Fruit fly (Drosophila melanogaster) whole organism, pupa: ENCODE results near the gene lush.

Experiments used
- CG10348 ChIP-seq: fragments of 200-800 bp; sonication (Bioruptor generic); IDR thresholded peaks from 2 replicates; pipeline ENCODE4 v1.3.6; 2022; ENCODE audit warnings: missing biosample characterization, missing genetic modification characterization
- CG12605 ChIP-seq: fragments of 200-800 bp; sonication (Bioruptor generic); IDR thresholded peaks from 2 replicates; pipeline ENCODE4 v1.3.6; 2022; ENCODE audit warnings: missing biosample characterization, missing genetic modification characterization
- CG13204 ChIP-seq: fragments of 200-800 bp; sonication (Bioruptor generic); optimal IDR thresholded peaks from 2 replicates; lab custom pipeline; 2018; ENCODE audit warnings: missing biosample characterization, mild to moderate bottlenecking, missing genetic modification characterization, moderate library complexity
- CG14655 ChIP-seq: fragments of 200-800 bp; sonication (Bioruptor generic); optimal IDR thresholded peaks from 3 replicates; lab custom pipeline; 2017; ENCODE audit warnings: mild to moderate bottlenecking, missing biosample characterization, missing genetic modification reagents, missing genetic modification characterization
- CG15710 ChIP-seq: fragments of 200-800 bp; sonication (Bioruptor generic); optimal IDR thresholded peaks from 2 replicates; lab custom pipeline; 2018; ENCODE audit warnings: missing biosample characterization, mild to moderate bottlenecking, missing genetic modification characterization, moderate library complexity
- CG17806 ChIP-seq: fragments of 200-800 bp; sonication (Bioruptor generic); optimal IDR thresholded peaks from 2 replicates; lab custom pipeline; 2018; ENCODE audit warnings: missing biosample characterization, mild to moderate bottlenecking, missing genetic modification characterization, moderate library complexity
- CG32121 ChIP-seq: fragments of 200-800 bp; sonication (Bioruptor generic); IDR thresholded peaks from 2 replicates; pipeline ENCODE4 v1.3.6; 2022; ENCODE audit warnings: missing biosample characterization, missing genetic modification characterization
- CG34367 ChIP-seq: fragments of 200-800 bp; sonication (Bioruptor generic); optimal IDR thresholded peaks from 2 replicates; lab custom pipeline; 2018; ENCODE audit warnings: missing biosample characterization, mild to moderate bottlenecking, missing genetic modification characterization
- CG4496 ChIP-seq: fragments of 200-800 bp; sonication (Bioruptor generic); IDR thresholded peaks from 3 replicates; pipeline ENCODE4 v1.3.6; 2022; ENCODE audit warnings: missing biosample characterization, missing genetic modification characterization
- CG8159 ChIP-seq: fragments of 200-800 bp; sonication (Bioruptor generic); optimal IDR thresholded peaks from 3 replicates; lab custom pipeline; 2018; ENCODE audit warnings: missing biosample characterization, mild to moderate bottlenecking, missing genetic modification characterization, moderate library complexity
- CG8301 ChIP-seq: fragments of 200-800 bp; sonication (Bioruptor generic); optimal IDR thresholded peaks from 2 replicates; lab custom pipeline; 2018; ENCODE audit warnings: missing biosample characterization, mild to moderate bottlenecking, missing genetic modification characterization
- CG9948 ChIP-seq: fragments of 200-800 bp; sonication (Bioruptor generic); optimal IDR thresholded peaks from 2 replicates; lab custom pipeline; 2018; ENCODE audit warnings: missing biosample characterization, mild to moderate bottlenecking, missing genetic modification characterization, moderate library complexity
- D1 ChIP-seq: fragments of 200-800 bp; sonication (Bioruptor generic); optimal IDR thresholded peaks from 2 replicates; lab custom pipeline; 2018; ENCODE audit warnings: missing biosample characterization, mild to moderate bottlenecking, missing genetic modification characterization, moderate library complexity
- EcR ChIP-seq: fragments of 200-800 bp; sonication (Bioruptor generic); optimal IDR thresholded peaks from 3 replicates; lab custom pipeline; 2019; ENCODE audit warnings: missing biosample characterization, missing genetic modification characterization, mild to moderate bottlenecking, moderate library complexity, missing genetic modification reagents
- Ets98B ChIP-seq: fragments of 200-800 bp; sonication (Bioruptor generic); IDR thresholded peaks from 2 replicates; pipeline ENCODE4 v1.3.6; 2022; ENCODE audit warnings: missing biosample characterization, missing genetic modification characterization
- Pif1A ChIP-seq: fragments of 200-800 bp; sonication (Bioruptor generic); optimal IDR thresholded peaks from 3 replicates; lab custom pipeline; 2016; ENCODE audit warnings: missing biosample characterization, missing genetic modification characterization
- Pif1B ChIP-seq: fragments of 200-800 bp; sonication (Bioruptor generic); optimal IDR thresholded peaks from 3 replicates; lab custom pipeline; 2016; ENCODE audit warnings: missing biosample characterization, missing genetic modification characterization
- Snoo ChIP-seq: fragments of 200-800 bp; sonication (Bioruptor generic); optimal IDR thresholded peaks from 3 replicates; lab custom pipeline; 2017; ENCODE audit warnings: missing biosample characterization, mild to moderate bottlenecking, missing genetic modification characterization, inconsistent platforms
- fd96Ca ChIP-seq: fragments of 200-800 bp; sonication (Bioruptor generic); IDR thresholded peaks from 3 replicates; pipeline ENCODE4 v1.3.6; 2022; ENCODE audit warnings: missing biosample characterization, missing genetic modification characterization
- gl ChIP-seq: fragments of 200-800 bp; sonication (Bioruptor generic); optimal IDR thresholded peaks from 2 replicates; lab custom pipeline; 2018; ENCODE audit warnings: missing biosample characterization, mild to moderate bottlenecking, missing genetic modification characterization
- rn ChIP-seq: fragments of 200-800 bp; sonication (Bioruptor generic); IDR thresholded peaks from 2 replicates; pipeline ENCODE4 v1.3.6; 2022; ENCODE audit warnings: missing biosample characterization, missing genetic modification characterization

lush gene

DNA sequence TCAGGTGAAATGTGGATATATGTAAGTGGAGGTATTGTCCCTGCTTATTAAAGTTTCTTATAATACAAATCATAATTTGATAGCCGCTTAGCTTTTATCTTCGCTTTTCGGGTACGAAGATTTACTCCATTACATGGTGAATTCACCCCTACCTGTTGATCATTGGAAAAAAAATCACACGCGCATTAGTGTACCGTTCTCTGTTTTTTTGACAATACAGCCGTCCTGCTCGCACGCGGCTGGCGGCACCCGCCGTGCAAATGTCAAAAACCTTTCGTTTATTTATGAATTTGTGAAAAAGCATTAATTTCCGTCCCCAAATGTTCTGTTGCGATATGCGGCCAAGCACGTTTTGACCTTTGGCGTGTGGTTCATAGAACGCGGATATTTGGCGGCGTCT is 26.0 kb upstream of the lush start:
- no peak for TF ChIP-seq CG32121 (GFP tag; lab: Robert Waterston, UW)
- no peak for TF ChIP-seq CG34367
- no peak for TF ChIP-seq CG13204
- TF ChIP-seq CG12605 (GFP tag; lab: Robert Waterston, UW): no peak
- no peak for TF ChIP-seq rn
- TF ChIP-seq CG8301: no peak
- no peak for TF ChIP-seq Pif1A
- TF ChIP-seq fd96Ca: no peak
- no peak for TF ChIP-seq CG14655
- TF ChIP-seq CG4496 (GFP tag; lab: Robert Waterston, UW): no peak
- TF ChIP-seq CG9948 (tag; lab: Kevin White, UChicago): no peak
- no peak for TF ChIP-seq CG8159 (tag; lab: Kevin White, UChicago)
- TF ChIP-seq Snoo (tag; lab: Kevin White, UChicago): no peak
- no peak for TF ChIP-seq Ets98B (GFP tag; lab: Robert Waterston, UW)

DNA sequence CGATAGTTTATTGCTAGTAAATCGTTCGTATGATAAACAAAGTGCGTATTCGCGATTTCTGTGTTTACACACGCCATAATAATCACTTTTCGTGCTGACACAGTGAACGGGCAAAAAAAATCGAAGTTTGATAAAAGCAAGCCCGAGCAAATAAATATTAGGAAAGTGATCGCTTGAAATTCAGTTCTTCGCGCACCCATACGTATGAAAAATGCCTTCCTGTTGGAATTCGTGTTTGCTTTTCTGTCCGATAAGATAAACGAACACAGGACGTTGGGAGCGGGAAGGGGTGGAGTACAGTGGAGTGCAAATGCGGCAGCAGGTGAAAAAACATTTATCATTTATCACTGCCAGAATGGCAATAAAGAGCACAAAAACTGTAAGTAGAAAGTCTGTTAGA is 24.8 kb upstream of the lush start:
- TF ChIP-seq Snoo (tag; lab: Kevin White, UChicago): no peak
- no peak for TF ChIP-seq CG10348 (GFP tag; lab: Robert Waterston, UW)
- no peak for TF ChIP-seq CG15710
- no peak for TF ChIP-seq CG4496 (GFP tag; lab: Robert Waterston, UW)
- TF ChIP-seq EcR (GFP tag; lab: Kevin White, UChicago): no peak
- no peak for TF ChIP-seq fd96Ca
- TF ChIP-seq rn: no peak

DNA sequence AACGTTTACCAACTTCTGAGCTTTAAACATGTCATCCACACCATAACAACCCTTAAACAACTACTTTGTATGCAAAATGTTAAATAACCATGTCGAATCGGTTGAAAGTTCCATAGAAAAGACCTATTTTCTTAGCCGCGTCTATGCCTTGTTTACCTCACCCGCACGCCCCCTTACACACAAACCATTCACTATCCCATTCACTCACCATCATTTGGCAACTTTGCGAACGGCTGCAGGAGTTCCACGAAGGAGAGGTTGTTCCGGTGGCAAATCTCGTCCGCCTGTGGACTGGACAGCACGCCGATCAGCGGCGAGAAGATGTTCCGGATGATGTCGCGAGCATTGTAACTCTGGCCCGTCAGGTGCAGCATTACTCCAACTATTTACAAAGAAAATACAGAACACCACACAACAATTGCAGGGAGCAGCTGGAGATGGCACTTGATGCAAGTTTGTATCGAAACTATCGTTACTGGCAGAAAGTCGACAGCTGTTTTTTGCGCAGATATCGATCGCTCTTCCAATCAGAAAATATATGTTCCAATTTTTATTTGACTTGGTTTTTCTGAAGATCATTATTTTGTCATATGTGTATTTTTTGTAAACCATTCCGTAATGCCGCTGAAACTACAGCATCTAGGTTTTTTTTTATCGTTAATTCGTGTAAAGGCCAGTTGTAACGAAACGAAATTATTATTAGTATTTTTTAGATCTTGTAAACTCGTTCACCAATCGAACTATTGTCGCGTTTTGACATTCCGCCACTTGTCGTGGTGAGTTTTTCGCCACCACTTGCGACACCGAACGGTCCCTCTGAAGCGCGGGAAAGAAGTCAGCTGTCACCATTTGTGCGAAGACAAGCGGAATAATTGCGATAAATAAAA is 12.4 kb upstream of the lush start, which contains the start of gene asf1:
TSS of gene asf1 (plus strand) at position 823 of the 887 bp plus-strand sequence.
- TF ChIP-seq Ets98B (GFP tag; lab: Robert Waterston, UW) (no peak; the same call in 1 of the 2 replicates), CG32121 (GFP tag; lab: Robert Waterston, UW) (peak; percentile 31; the same call in 1 of the 2 replicates), CG4496 (GFP tag; lab: Robert Waterston, UW) (0 out of 3 replicates have a peak, but pooled peaks have one; percentile 12), EcR (GFP tag; lab: Kevin White, UChicago) (no peak), fd96Ca (no peak; the same call in 2 of the 3 replicates), Snoo (tag; lab: Kevin White, UChicago) (no peak), CG12605 (GFP tag; lab: Robert Waterston, UW) (no peak)

DNA sequence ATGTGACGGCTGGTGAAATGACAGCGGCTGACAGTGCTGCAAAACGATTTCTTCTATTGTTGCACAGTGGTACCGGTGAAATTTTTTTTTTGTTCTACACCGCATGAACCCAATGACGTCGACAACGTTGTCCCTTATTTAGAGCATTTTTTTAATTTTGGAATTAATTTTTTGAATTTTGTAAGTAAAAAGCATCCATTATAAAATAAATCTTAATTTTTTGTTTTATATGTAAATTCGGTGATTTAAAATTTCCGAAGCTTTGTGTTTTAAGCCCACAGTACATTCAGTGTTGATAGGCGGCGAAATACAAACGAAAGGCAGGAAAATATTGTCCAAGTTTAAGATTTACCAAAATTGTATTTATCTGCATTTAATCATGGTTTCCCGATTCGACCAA is 6.3 kb upstream of the lush start, which contains the start of the genes Lon and PIG-F:
TSS of gene Lon (minus strand) at position 28 of the 400 bp plus-strand sequence.
TSS of gene PIG-F (plus strand) at position 284 of the 400 bp plus-strand sequence.
- TF ChIP-seq CG10348 (GFP tag; lab: Robert Waterston, UW) (peak; percentile 95), rn (peak; percentile 95), CG32121 (GFP tag; lab: Robert Waterston, UW) (peak; percentile 98), CG34367 (peak; percentile 96), Ets98B (GFP tag; lab: Robert Waterston, UW) (peak; percentile 96), gl (tag; lab: Kevin White, UChicago) (peak; percentile 94), fd96Ca (peak; percentile 98), CG8301 (peak; percentile 97), CG9948 (tag; lab: Kevin White, UChicago) (peak; percentile 99), CG17806 (tag; lab: Kevin White, UChicago) (peak; percentile 99), CG8159 (tag; lab: Kevin White, UChicago) (peak; percentile 99), CG13204 (no peak), EcR (GFP tag; lab: Kevin White, UChicago) (no peak), CG15710 (peak; percentile 99), D1 (tag; lab: Kevin White, UChicago) (no peak), CG14655 (peak; percentile 99), CG4496 (GFP tag; lab: Robert Waterston, UW) (peak; percentile 98), Pif1B (GFP tag; lab: Kevin White, UChicago) (peak; percentile 99), Snoo (tag; lab: Kevin White, UChicago) (peak; percentile 99), CG12605 (GFP tag; lab: Robert Waterston, UW) (no peak; the same call in none of the 2 replicates), Pif1A (peak; percentile 99)

DNA sequence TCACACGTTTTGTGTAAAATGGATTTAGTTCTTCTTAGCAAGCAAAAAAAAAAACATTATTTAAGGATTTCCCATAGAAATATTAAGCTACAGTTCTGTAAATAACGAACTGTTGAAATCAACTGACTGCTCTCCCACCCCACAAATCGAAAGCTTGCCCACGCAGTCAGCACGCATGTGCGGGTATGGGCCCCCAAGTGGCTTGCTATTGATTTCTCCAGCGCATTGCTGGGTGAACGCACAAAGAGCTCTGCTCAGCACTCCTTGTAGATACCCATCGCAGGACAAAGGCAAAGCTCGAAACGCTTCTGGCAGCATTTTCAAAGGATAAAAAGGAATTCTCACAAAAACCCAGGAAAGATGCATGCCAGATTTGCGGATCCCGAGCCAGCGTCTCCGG is 4.5 kb downstream of the lush start, which contains the start of gene CG9368:
TSS of gene CG9368 (plus strand) at position 221 of the 400 bp plus-strand sequence.
- TF ChIP-seq fd96Ca: no peak
- TF ChIP-seq CG4496 (GFP tag; lab: Robert Waterston, UW): no peak
- no peak for TF ChIP-seq CG14655
- TF ChIP-seq CG10348 (GFP tag; lab: Robert Waterston, UW): no peak
- TF ChIP-seq Pif1B (GFP tag; lab: Kevin White, UChicago): no peak
- TF ChIP-seq CG12605 (GFP tag; lab: Robert Waterston, UW): no peak

DNA sequence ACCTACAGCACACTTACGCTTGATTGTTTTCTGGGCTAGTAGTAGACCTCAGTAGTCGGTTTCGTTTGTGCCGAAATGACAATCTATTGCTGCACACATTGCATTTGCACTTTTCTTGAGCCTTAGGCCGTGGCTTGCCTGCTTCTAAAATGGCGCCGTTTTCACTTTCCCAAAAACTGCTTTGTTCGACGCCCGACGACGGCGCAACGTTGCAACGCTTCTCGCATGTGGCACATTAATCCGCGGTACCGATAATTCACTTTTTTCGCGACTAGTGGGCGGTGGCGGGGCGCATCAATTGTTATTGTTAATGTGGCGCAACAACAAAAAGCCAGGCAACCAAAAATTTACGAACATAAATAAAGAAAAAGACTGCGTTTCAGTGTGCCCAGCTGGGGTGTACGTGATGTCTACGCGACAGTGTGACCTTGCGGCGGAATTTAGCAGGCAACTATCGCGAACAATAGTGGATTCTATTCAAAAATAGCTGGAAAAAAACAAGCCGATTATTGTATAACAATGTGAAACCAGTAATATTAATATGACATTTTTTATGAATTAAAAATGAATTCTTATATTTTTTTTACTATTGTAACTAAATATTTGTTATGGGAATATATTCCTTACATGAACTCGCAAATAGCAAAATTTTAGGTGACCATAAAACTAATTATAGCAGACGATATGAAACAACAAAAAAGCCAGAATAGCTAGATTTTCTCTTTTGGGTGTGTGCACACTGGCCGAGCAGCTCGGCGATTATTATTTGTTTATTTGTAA is 7.3 kb downstream of the lush start, which contains the start of the genes ash1 and Taf6:
TSS of gene ash1 (minus strand) at position 387 of the 780 bp plus-strand sequence.
TSS of gene Taf6 (plus strand) at position 720 of the 780 bp plus-strand sequence.
- TF ChIP-seq Ets98B (GFP tag; lab: Robert Waterston, UW): no peak
- TF ChIP-seq CG12605 (GFP tag; lab: Robert Waterston, UW): no peak
- TF ChIP-seq EcR (GFP tag; lab: Kevin White, UChicago): no peak
- TF ChIP-seq CG8301: no peak
- no peak for TF ChIP-seq gl (tag; lab: Kevin White, UChicago)
- no peak for TF ChIP-seq Pif1B (GFP tag; lab: Kevin White, UChicago)
- no peak for TF ChIP-seq CG17806 (tag; lab: Kevin White, UChicago)
- TF ChIP-seq CG34367: no peak
- TF ChIP-seq Snoo (tag; lab: Kevin White, UChicago): no peak
- peak; percentile 8 for TF ChIP-seq CG15710
- TF ChIP-seq CG32121 (GFP tag; lab: Robert Waterston, UW): no peak
- no peak for TF ChIP-seq rn
- TF ChIP-seq CG4496 (GFP tag; lab: Robert Waterston, UW): 0 out of 3 replicates have a peak, but pooled peaks have one; percentile 24
- TF ChIP-seq CG10348 (GFP tag; lab: Robert Waterston, UW): no peak
